Fruit fly (Drosophila melanogaster): ENCODE data around the gene Tmtc1.

dm6 chr2L:2734946-2735345 lies 57.4 kb downstream of the Tmtc1 start:
- TF ChIP-seq OdsH (GFP tag; optimal IDR thresholded peaks at IDR 0.05) (no peak), CG3919 (GFP tag; optimal IDR thresholded peaks at IDR 0.05) (peak; percentile 5), net (GFP tag; optimal IDR thresholded peaks at IDR 0.05) (no peak), CG16779 (tag; optimal IDR thresholded peaks at IDR 0.05) (no peak), Hr38 (GFP tag; optimal IDR thresholded peaks at IDR 0.05) (no peak), spab (GFP tag; optimal IDR thresholded peaks at IDR 0.05) (peak; percentile 3), fd85E (GFP tag; optimal IDR thresholded peaks at IDR 0.05) (no peak), CG10669 (GFP tag; optimal IDR thresholded peaks at IDR 0.05) (peak; percentile 30), pdm3 (GFP tag; optimal IDR thresholded peaks at IDR 0.05) (peak; percentile 17), CG6276 (GFP tag; optimal IDR thresholded peaks at IDR 0.05) (no peak), Ets96B (tag; optimal IDR thresholded peaks at IDR 0.05) (no peak)
